Worm (Caenorhabditis elegans): ENCODE results near the gene pbo-4.

DNA sequence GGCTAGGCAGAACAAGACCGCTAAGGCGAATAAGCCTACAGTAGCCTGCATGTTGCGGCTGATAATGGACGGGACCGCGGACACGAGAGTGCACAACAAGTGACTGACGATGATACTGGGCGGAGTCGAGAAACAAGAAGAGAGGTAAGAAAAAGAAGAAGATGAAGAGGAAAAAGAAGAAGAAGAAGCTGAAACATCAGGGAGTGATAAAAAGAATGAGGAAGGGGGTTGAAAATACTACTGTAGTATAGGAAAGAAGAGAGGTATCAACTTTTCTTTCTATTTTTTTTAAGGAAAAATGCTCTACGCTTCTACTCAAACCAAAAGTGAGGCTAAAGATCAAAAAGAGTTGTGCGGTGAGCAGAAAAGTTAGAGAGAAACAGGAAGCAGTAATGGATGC lies 5.1 kb upstream of the pbo-4 start, which contains the start of gene T21B6.3:
- TF ChIP-seq nhr-76 (tag; optimal IDR thresholded peaks at IDR 0.05) (no peak), nhr-28 (tag; optimal IDR thresholded peaks at IDR 0.05) (no peak), ceh-83 (GFP tag; optimal IDR thresholded peaks at IDR 0.05) (no peak), ztf-11 (tag; optimal IDR thresholded peaks at IDR 0.05) (no peak)

All from whole organism, mixed stage, embryonic.